Worm (Caenorhabditis elegans): Measurements from ENCODE around the gene cdc-25.2.

ce11 chrV:1555072-1555471 is 11.8 kb upstream of the cdc-25.2 start:
- no peak for TF ChIP-seq ztf-11 (tag; optimal IDR thresholded peaks at IDR 0.05)
- no peak for TF ChIP-seq peb-1 (tag; optimal IDR thresholded peaks at IDR 0.05)
- no peak for TF ChIP-seq zag-1 (tag; optimal IDR thresholded peaks at IDR 0.05)
- TF ChIP-seq mdl-1 (tag; optimal IDR thresholded peaks at IDR 0.05) = no peak
- no peak for TF ChIP-seq nhr-237 (tag; optimal IDR thresholded peaks at IDR 0.05)

All from whole organism, L2 larva.